Worm (Caenorhabditis elegans) whole organism, L4/young adult: ENCODE measurements around the gene T21B10.4.

Experiments used
- dao-5 ChIP-seq: sonication (generic microtip); optimal IDR thresholded peaks from 2 replicates; lab custom pipeline; 2016; ENCODE audit warnings: missing genotype, missing genetic modification characterization, moderate library complexity, missing compliant biosample characterization
- him-1 ChIP-seq: sonication (generic microtip); optimal IDR thresholded peaks from 2 replicates; lab custom pipeline; 2016; ENCODE audit warnings: missing genotype, missing genetic modification reagents, missing genetic modification characterization, missing compliant biosample characterization

DNA sequence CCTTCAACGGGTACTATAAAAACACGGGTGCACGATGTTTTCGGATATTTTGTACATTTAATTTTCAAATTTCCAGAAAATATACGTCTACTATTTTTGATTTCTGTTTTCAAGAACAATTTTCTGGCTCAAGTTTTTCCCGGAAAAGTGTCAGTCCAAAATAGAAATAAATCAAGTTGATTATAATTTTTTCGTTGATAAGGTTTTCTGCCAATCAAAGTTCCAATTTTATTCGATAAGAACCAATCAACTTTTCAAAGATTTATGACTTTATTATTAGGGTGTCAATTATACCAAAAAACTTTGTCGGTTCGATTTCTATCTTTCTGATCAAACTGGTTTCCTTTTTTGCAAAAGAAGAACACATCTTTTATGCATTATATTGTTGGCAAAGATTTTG, 26.0 kb upstream of the T21B10.4 start:
- no peak for TF ChIP-seq dao-5 (tag; lab: Kevin White, UChicago)
- no peak for TF ChIP-seq him-1
